Fruit fly (Drosophila melanogaster): ENCODE measurements around the gene CG4607.

- TF ChIP-seq psq (optimal IDR thresholded peaks at IDR 0.05) (no peak), EcR (GFP tag; optimal IDR thresholded peaks at IDR 0.05) (no peak), usp (GFP tag; optimal IDR thresholded peaks at IDR 0.05) (no peak), CG8478 (optimal IDR thresholded peaks at IDR 0.05) (no peak), Dll (optimal IDR thresholded peaks at IDR 0.05) (no peak)
Measured at dm6 chrX:7069011-7069463, at the start of gene CG4607.
